Fruit fly (Drosophila melanogaster) whole organism, embryonic: Measurements from ENCODE around the gene CG32099.
A peak's percentile ranks its signal among the peaks of the same experiment; 100 is the strongest.

Source experiments
- Aef1 ChIP-seq: fragments of 200-800 bp; sonication (Bioruptor generic); IDR thresholded peaks from 3 replicates; pipeline ENCODE4 v1.3.6; 2022; ENCODE audit warnings: missing biosample characterization, missing genetic modification characterization
- Asciz ChIP-seq: fragments of 200-800 bp; sonication (Bioruptor generic); optimal IDR thresholded peaks from 2 replicates; lab custom pipeline; 2017; ENCODE audit warnings: missing biosample characterization, mild to moderate bottlenecking, missing genetic modification characterization, missing genetic modification reagents
- Atf3 ChIP-seq: fragments of 200-800 bp; sonication (Bioruptor generic); optimal IDR thresholded peaks from 3 replicates; lab custom pipeline; 2016; ENCODE audit warnings: missing biosample characterization, missing genetic modification characterization
- Atf6 ChIP-seq: fragments of 200-800 bp; sonication (Bioruptor generic); IDR thresholded peaks from 2 replicates; pipeline ENCODE4 v1.3.6; 2022; ENCODE audit warnings: missing biosample characterization, missing genetic modification characterization
- CG10543 ChIP-seq: fragments of 200-800 bp; sonication (Bioruptor generic); optimal IDR thresholded peaks from 3 replicates; lab custom pipeline; 2017; ENCODE audit warnings: missing biosample characterization, mild to moderate bottlenecking, missing genetic modification characterization, moderate library complexity
- CG12299 ChIP-seq: fragments of 200-800 bp; sonication (Bioruptor generic); optimal IDR thresholded peaks from 2 replicates; lab custom pipeline; 2018; ENCODE audit warnings: missing biosample characterization, mild to moderate bottlenecking, missing genetic modification characterization
- CG14014 ChIP-seq: fragments of 200-800 bp; sonication (Bioruptor generic); IDR thresholded peaks from 2 replicates; pipeline ENCODE4 v1.3.6; 2022; ENCODE audit warnings: missing biosample characterization, missing genetic modification characterization
- CG14965 ChIP-seq: fragments of 200-800 bp; sonication (Bioruptor generic); optimal IDR thresholded peaks from 2 replicates; lab custom pipeline; 2016; ENCODE audit warnings: missing biosample characterization, missing genetic modification characterization, borderline replicate concordance
- CG1602 ChIP-seq: fragments of 200-800 bp; sonication (Bioruptor generic); optimal IDR thresholded peaks from 3 replicates; lab custom pipeline; 2016; ENCODE audit warnings: missing biosample characterization, missing genetic modification characterization
- CG2678 ChIP-seq: fragments of 200-800 bp; sonication (Bioruptor generic); optimal IDR thresholded peaks from 3 replicates; lab custom pipeline; 2019; ENCODE audit warnings: missing biosample characterization, mild to moderate bottlenecking, missing genetic modification characterization, moderate library complexity
- CG2712 ChIP-seq: fragments of 200-800 bp; optimal IDR thresholded peaks from 3 replicates; lab custom pipeline; 2019; ENCODE audit warnings: missing biosample characterization, mild to moderate bottlenecking, missing genetic modification characterization, moderate library complexity
- CG33213 ChIP-seq: fragments of 200-800 bp; sonication (Bioruptor generic); optimal IDR thresholded peaks from 3 replicates; lab custom pipeline; 2016; ENCODE audit warnings: missing biosample characterization, missing genetic modification characterization
- CG4282 ChIP-seq: fragments of 200-800 bp; sonication (Bioruptor generic); optimal IDR thresholded peaks from 2 replicates; lab custom pipeline; 2016; ENCODE audit warnings: missing biosample characterization, missing genetic modification characterization
- CG4328 ChIP-seq: fragments of 200-800 bp; sonication (Bioruptor generic); optimal IDR thresholded peaks from 3 replicates; lab custom pipeline; 2017; ENCODE audit warnings: missing biosample characterization, missing genetic modification reagents, missing genetic modification characterization
- CG43689 ChIP-seq: fragments of 200-800 bp; sonication (Bioruptor generic); IDR thresholded peaks from 2 replicates; pipeline ENCODE4 v1.3.6; 2022; ENCODE audit warnings: missing biosample characterization, missing genetic modification characterization
- CG4820 ChIP-seq: fragments of 200-800 bp; sonication (Bioruptor generic); optimal IDR thresholded peaks from 3 replicates; lab custom pipeline; 2016; ENCODE audit warnings: missing biosample characterization, missing genetic modification characterization
- CG5953 ChIP-seq: fragments of 200-800 bp; sonication (Bioruptor generic); IDR thresholded peaks from 2 replicates; pipeline ENCODE4 v1.3.6; 2022; ENCODE audit warnings: missing biosample characterization, missing genetic modification characterization
- CG7271 ChIP-seq: fragments of 200-800 bp; sonication (Bioruptor generic); optimal IDR thresholded peaks from 2 replicates; lab custom pipeline; 2018; ENCODE audit warnings: missing biosample characterization, mild to moderate bottlenecking, missing genetic modification characterization, moderate library complexity
- CG7357 ChIP-seq: fragments of 200-800 bp; sonication (Bioruptor generic); IDR thresholded peaks from 3 replicates; pipeline ENCODE4 v1.3.6; 2022; ENCODE audit warnings: missing biosample characterization, missing genetic modification characterization
- CG8765 ChIP-seq: fragments of 200-800 bp; sonication (Bioruptor generic); IDR thresholded peaks from 2 replicates; pipeline ENCODE4 v1.3.6; 2022; ENCODE audit warnings: missing biosample characterization, missing genetic modification characterization
- D19B ChIP-seq: fragments of 200-800 bp; sonication (Bioruptor generic); optimal IDR thresholded peaks from 2 replicates; lab custom pipeline; 2017; ENCODE audit warnings: missing biosample characterization, mild to moderate bottlenecking, missing genetic modification characterization
- Dad ChIP-seq: fragments of 200-800 bp; sonication (Bioruptor generic); optimal IDR thresholded peaks from 3 replicates; lab custom pipeline; 2016; ENCODE audit warnings: missing biosample characterization, missing genetic modification characterization
- Doc2 ChIP-seq: fragments of 200-800 bp; sonication (Bioruptor generic); IDR thresholded peaks from 2 replicates; pipeline ENCODE4 v1.3.6; 2022; ENCODE audit warnings: missing biosample characterization, missing genetic modification characterization
- Gsc ChIP-seq: fragments of 200-800 bp; sonication (Bioruptor generic); IDR thresholded peaks from 2 replicates; pipeline ENCODE4 v1.3.6; 2022; ENCODE audit warnings: missing biosample characterization, missing genetic modification characterization
- Gug ChIP-seq: fragments of 200-800 bp; sonication (Bioruptor generic); IDR thresholded peaks from 4 replicates; pipeline ENCODE4 v1.3.6; 2022; ENCODE audit warnings: missing biosample characterization, missing genetic modification characterization
- Hmx ChIP-seq: fragments of 200-800 bp; sonication (Bioruptor generic); optimal IDR thresholded peaks from 2 replicates; lab custom pipeline; 2016; ENCODE audit warnings: missing biosample characterization, missing genetic modification characterization
- Med ChIP-seq: fragments of 200-800 bp; sonication (Bioruptor generic); peaks from one replicate; lab custom pipeline; 2016; ENCODE audit warnings: missing biosample characterization, missing genetic modification characterization, mild to moderate bottlenecking, inconsistent platforms, moderate library complexity
- Neu2 ChIP-seq: fragments of 200-800 bp; sonication (Bioruptor generic); optimal IDR thresholded peaks from 3 replicates; lab custom pipeline; 2016; ENCODE audit warnings: missing biosample characterization, missing genetic modification characterization, borderline replicate concordance
- Oaz ChIP-seq: fragments of 200-800 bp; sonication (Bioruptor generic); IDR thresholded peaks from 2 replicates; pipeline ENCODE4 v1.3.6; 2022; ENCODE audit warnings: missing biosample characterization, missing genetic modification characterization
- Sry-β ChIP-seq: fragments of 200-800 bp; sonication (Bioruptor generic); optimal IDR thresholded peaks from 2 replicates; lab custom pipeline; 2018; ENCODE audit warnings: missing biosample characterization, mild to moderate bottlenecking, missing genetic modification characterization, moderate library complexity
- Ssrp ChIP-seq: fragments of 200-800 bp; sonication (Bioruptor generic); optimal IDR thresholded peaks from 2 replicates; lab custom pipeline; 2018; ENCODE audit warnings: missing biosample characterization, mild to moderate bottlenecking, missing genetic modification characterization, moderate library complexity
- Stat92E ChIP-seq, 3 experiments: fragments of >200 bp in 2 of 3; fragments of 200-800 bp in 1 of 3; sonication (Bioruptor generic) in 1 of 3; optimal IDR thresholded peaks; 2 replicates each; lab custom pipeline; 2017 to 2019; ENCODE audit warnings: missing biosample characterization in 3 of 3, missing genetic modification characterization in 3 of 3, mild to moderate bottlenecking in 1 of 3, moderate library complexity in 1 of 3
- amos ChIP-seq: fragments of 200-800 bp; sonication (Bioruptor generic); IDR thresholded peaks from 2 replicates; pipeline ENCODE4 v1.3.6; 2022; ENCODE audit warnings: missing biosample characterization, missing genetic modification characterization; ENCODE audit not compliant: partially characterized antibody
- ap ChIP-seq: fragments of 200-800 bp; sonication (Bioruptor generic); IDR thresholded peaks from 2 replicates; pipeline ENCODE4 v1.3.6; 2022; ENCODE audit warnings: missing biosample characterization, missing genetic modification characterization
- bab2 ChIP-seq: fragments of 200-800 bp; sonication (Bioruptor generic); optimal IDR thresholded peaks from 2 replicates; lab custom pipeline; 2016; ENCODE audit warnings: missing biosample characterization, missing genetic modification characterization
- danr ChIP-seq: fragments of 200-800 bp; sonication (Bioruptor generic); IDR thresholded peaks from 2 replicates; pipeline ENCODE4 v1.3.6; 2022; ENCODE audit warnings: missing biosample characterization, missing genetic modification characterization
- dysf ChIP-seq: fragments of 200-800 bp; sonication (Bioruptor generic); IDR thresholded peaks from 3 replicates; pipeline ENCODE4 v1.3.6; 2022; ENCODE audit warnings: missing biosample characterization, missing genetic modification characterization
- ems ChIP-seq: fragments of 200-800 bp; sonication (Bioruptor generic); optimal IDR thresholded peaks from 3 replicates; lab custom pipeline; 2016; ENCODE audit warnings: missing biosample characterization, missing genetic modification characterization
- eve ChIP-seq, 2 experiments: fragments of >200 bp; optimal IDR thresholded peaks; 2 replicates each; lab custom pipeline; 2017; ENCODE audit warnings: missing biosample characterization in 2 of 2, missing genetic modification characterization in 2 of 2
- hbn ChIP-seq: fragments of 200-800 bp; sonication (Bioruptor generic); IDR thresholded peaks from 2 replicates; pipeline ENCODE4 v1.3.6; 2022; ENCODE audit warnings: missing biosample characterization, missing genetic modification characterization; ENCODE audit not compliant: partially characterized antibody
- hth ChIP-seq: fragments of >200 bp; optimal IDR thresholded peaks from 2 replicates; lab custom pipeline; 2017; ENCODE audit warnings: inconsistent platforms
- knrl ChIP-seq: fragments of 200-800 bp; sonication (Bioruptor generic); IDR thresholded peaks from 3 replicates; pipeline ENCODE4 v1.3.6; 2022; ENCODE audit warnings: missing biosample characterization, missing genetic modification characterization; ENCODE audit not compliant: partially characterized antibody
- nau ChIP-seq: fragments of 200-800 bp; sonication (Bioruptor generic); optimal IDR thresholded peaks from 3 replicates; lab custom pipeline; 2017; ENCODE audit warnings: missing biosample characterization, mild to moderate bottlenecking, missing genetic modification characterization, missing genetic modification reagents
- oc ChIP-seq: fragments of 200-800 bp; sonication (Bioruptor generic); optimal IDR thresholded peaks from 2 replicates; lab custom pipeline; 2018; ENCODE audit warnings: missing biosample characterization, mild to moderate bottlenecking, missing genetic modification characterization, moderate library complexity
- onecut ChIP-seq: fragments of 200-800 bp; sonication (Bioruptor generic); IDR thresholded peaks from 2 replicates; pipeline ENCODE4 v1.3.6; 2022; ENCODE audit warnings: missing biosample characterization, missing genetic modification characterization
- psq ChIP-seq: fragments of 200-800 bp; sonication (Bioruptor generic); optimal IDR thresholded peaks from 2 replicates; lab custom pipeline; 2017; ENCODE audit warnings: missing biosample characterization, missing genetic modification characterization
- sd ChIP-seq: fragments of 200-800 bp; sonication (Bioruptor generic); optimal IDR thresholded peaks from 3 replicates; lab custom pipeline; 2018; ENCODE audit warnings: missing biosample characterization, mild to moderate bottlenecking, missing genetic modification characterization, moderate library complexity
- ssp ChIP-seq: fragments of 200-800 bp; sonication (Bioruptor generic); IDR thresholded peaks from 2 replicates; pipeline ENCODE4 v1.3.6; 2022; ENCODE audit warnings: missing biosample characterization, missing genetic modification characterization
- vfl ChIP-seq: fragments of 200-800 bp; sonication (Bioruptor generic); optimal IDR thresholded peaks from 2 replicates; lab custom pipeline; 2016; ENCODE audit warnings: missing biosample characterization, missing genetic modification characterization

The CG32099 gene

dm6 chr3L:12138113-12138899 lies 10.8 kb upstream of the CG32099 start, which contains the start of the genes ND-SGDH and RhoGAP68F (continued):
- TF ChIP-seq Hmx (GFP tag; lab: Kevin White, UChicago): peak; percentile 38
- peak; percentile 17; the same call in 1 of the 2 replicates for TF ChIP-seq danr
- peak; percentile 41; the same call in 1 of the 3 replicates for TF ChIP-seq CG7357 (GFP tag; lab: Robert Waterston, UW)
- TF ChIP-seq psq (GFP tag; lab: Kevin White, UChicago): peak; percentile 7
- TF ChIP-seq hbn (GFP tag; lab: Robert Waterston, UW): peak; percentile 91
- peak; percentile 61; the same call in 1 of the 2 replicates for TF ChIP-seq CG14014 (GFP tag; lab: Robert Waterston, UW)
- peak; percentile 87 for TF ChIP-seq ssp
- TF ChIP-seq CG4282 (GFP tag; lab: Kevin White, UChicago): peak; percentile 20
- peak; percentile 70 for TF ChIP-seq Ssrp (tag; lab: Kevin White, UChicago)
- peak; percentile 70 for TF ChIP-seq vfl (GFP tag; lab: Kevin White, UChicago)
- TF ChIP-seq eve (GFP tag; optimal IDR thresholded peaks at IDR 0.05; lab: Kevin White, UChicago): no peak
- peak; percentile 78 for TF ChIP-seq Med
- TF ChIP-seq CG4328 (GFP tag; lab: Kevin White, UChicago): peak; percentile 61
- TF ChIP-seq Neu2 (GFP tag; lab: Kevin White, UChicago): peak; percentile 85
- TF ChIP-seq hth: no peak
- TF ChIP-seq Oaz (GFP tag; lab: Robert Waterston, UW): peak; percentile 52; the same call in 1 of the 2 replicates
- TF ChIP-seq Aef1 (GFP tag; lab: Robert Waterston, UW): peak; percentile 68
- TF ChIP-seq Gsc: no peak
- peak; percentile 84 for TF ChIP-seq amos (GFP tag; lab: Robert Waterston, UW)
- peak; percentile 84 for TF ChIP-seq CG2712 (tag; lab: Kevin White, UChicago)
- no peak for TF ChIP-seq Doc2 (GFP tag; lab: Robert Waterston, UW)
- TF ChIP-seq nau (GFP tag; lab: Kevin White, UChicago): no peak
- TF ChIP-seq onecut (GFP tag; lab: Robert Waterston, UW): peak; percentile 34
- TF ChIP-seq CG14965: no peak
- peak; percentile 69 for TF ChIP-seq Dad (GFP tag; lab: Kevin White, UChicago)
- peak; percentile 49 for TF ChIP-seq sd
- peak; percentile 29 for TF ChIP-seq oc
- peak; percentile 80 for TF ChIP-seq dysf (GFP tag; lab: Robert Waterston, UW)
- TF ChIP-seq bab2 (GFP tag; lab: Kevin White, UChicago): peak; percentile 45
- peak; percentile 78 for TF ChIP-seq Sry-β (GFP tag; lab: Kevin White, UChicago)
- TF ChIP-seq D19B (GFP tag; lab: Kevin White, UChicago): peak; percentile 15
- TF ChIP-seq Atf3 (GFP tag; lab: Kevin White, UChicago): peak; percentile 7
- TF ChIP-seq CG1602 (GFP tag; lab: Kevin White, UChicago): peak; percentile 67
- TF ChIP-seq CG4820 (GFP tag; lab: Kevin White, UChicago): peak; percentile 76
- no peak for TF ChIP-seq CG5953 (GFP tag; lab: Robert Waterston, UW)
- peak; percentile 99 for TF ChIP-seq knrl (GFP tag; lab: Robert Waterston, UW)
- TF ChIP-seq CG8765: no peak
- TF ChIP-seq ems (GFP tag; lab: Kevin White, UChicago): peak; percentile 66
- TF ChIP-seq Asciz: no peak
- no peak for TF ChIP-seq CG12299 (tag; lab: Kevin White, UChicago)
- TF ChIP-seq CG33213 (GFP tag; lab: Kevin White, UChicago): peak; percentile 61
- no peak for TF ChIP-seq CG43689 (GFP tag; lab: Robert Waterston, UW)
- no peak for TF ChIP-seq CG7271
- TF ChIP-seq Stat92E (GFP tag; optimal IDR thresholded peaks at IDR 0.05; lab: Kevin White, UChicago): peak in 1 of 3 experiments; percentile 1
- TF ChIP-seq ap (GFP tag; lab: Robert Waterston, UW): no peak
- peak; percentile 72; the same call in 2 of the 4 replicates for TF ChIP-seq Gug (GFP tag; lab: Robert Waterston, UW)
- TF ChIP-seq CG2678 (tag; lab: Kevin White, UChicago): peak; percentile 81
- TF ChIP-seq CG10543 (GFP tag; lab: Kevin White, UChicago): peak; percentile 87
- peak; percentile 37; the same call in 1 of the 2 replicates for TF ChIP-seq Atf6 (GFP tag; lab: Robert Waterston, UW)
